Fruit fly (Drosophila melanogaster): ENCODE measurements around the gene CG10274.

- TF ChIP-seq CG8478 (optimal IDR thresholded peaks at IDR 0.05) (no peak), CTCF (optimal IDR thresholded peaks at IDR 0.05) (no peak)
Measured at dm6 chr3L:6154951-6155394, 26.7 kb downstream of the CG10274 start.

Measured in S2 (cell line).